Worm (Caenorhabditis elegans) whole organism, midembryonic: Measurements from ENCODE around the gene haf-3.

Experiments
- T22C8.4 ChIP-seq: fragments of 200-800 bp; sonication (Bioruptor generic); IDR thresholded peaks from 2 replicates; pipeline ENCODE4 v1.3.6; 2022; ENCODE audit warnings: missing genetic modification characterization, missing compliant biosample characterization
- tab-1 ChIP-seq: fragments of 200-800 bp; sonication (Bioruptor generic); IDR thresholded peaks from 2 replicates; pipeline ENCODE4 v1.3.6; 2022; ENCODE audit warnings: missing genetic modification characterization, missing compliant biosample characterization
- ztf-29 ChIP-seq: fragments of 200-800 bp; sonication (Bioruptor generic); IDR thresholded peaks from 2 replicates; pipeline ENCODE4 v1.3.6; 2022; ENCODE audit warnings: missing genetic modification reagents, missing genetic modification characterization, missing compliant biosample characterization

DNA sequence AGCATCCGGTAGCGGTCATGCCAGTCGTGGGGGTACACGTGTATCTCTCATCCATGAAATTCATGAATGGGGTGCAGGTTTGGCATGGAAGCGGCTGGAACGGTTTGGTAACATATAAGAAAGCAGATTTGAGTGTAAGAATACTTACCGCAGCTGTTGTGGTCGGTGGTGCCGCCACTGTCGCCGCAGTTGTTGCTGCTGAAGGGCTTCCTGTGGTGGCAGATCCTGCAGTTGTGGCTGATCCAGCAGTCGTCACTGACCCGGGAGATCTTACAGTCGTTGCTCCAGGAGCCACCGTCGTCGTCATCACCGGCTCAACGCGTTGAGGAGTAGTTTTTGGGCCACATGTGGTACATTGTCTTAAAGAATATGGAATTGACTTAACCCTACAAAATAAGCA, 33.0 kb downstream of the haf-3 start:
- TF ChIP-seq ztf-29 (GFP tag; lab: Robert Waterston, UW) (no peak), T22C8.4 (GFP tag; lab: Robert Waterston, UW) (no peak), tab-1 (GFP tag; lab: Robert Waterston, UW) (no peak)
